Worm (Caenorhabditis elegans) whole organism, L1 larva: Measurements from ENCODE around the gene B0303.4.
A peak's percentile ranks its signal among the peaks of the same experiment; 100 is the strongest.

Experiments
- C04F5.9 ChIP-seq: sonication (generic microtip); optimal IDR thresholded peaks from 2 replicates; lab custom pipeline; 2016; ENCODE audit warnings: missing genetic modification characterization, missing compliant biosample characterization
- C16A3.4 ChIP-seq: fragments of 150-350 bp; optimal IDR thresholded peaks from 2 replicates; lab custom pipeline; 2014; ENCODE audit warnings: missing biosample characterization, missing genetic modification characterization
- C34B4.2 ChIP-seq: sonication (generic microtip); optimal IDR thresholded peaks from 2 replicates; lab custom pipeline; 2017; ENCODE audit warnings: mild to moderate bottlenecking, missing genetic modification characterization, missing compliant biosample characterization
- aha-1 ChIP-seq: fragments of 150-350 bp; optimal IDR thresholded peaks from 2 replicates; lab custom pipeline; 2014; ENCODE audit warnings: missing biosample characterization, missing genetic modification characterization
- alr-1 ChIP-seq: fragments of 200-800 bp; sonication (Bioruptor generic); optimal IDR thresholded peaks from 2 replicates; lab custom pipeline; 2018; ENCODE audit warnings: borderline replicate concordance, mild to moderate bottlenecking, missing genetic modification characterization, missing compliant biosample characterization
- ama-1 ChIP-seq: fragments of 150-350 bp; optimal IDR thresholded peaks from 2 replicates; lab custom pipeline; 2014
- blmp-1 ChIP-seq: fragments of 150-350 bp; optimal IDR thresholded peaks from 2 replicates; lab custom pipeline; 2014; ENCODE audit warnings: missing biosample characterization, missing genetic modification characterization
- ceh-63 ChIP-seq: fragments of 200-800 bp; sonication (Bioruptor generic); optimal IDR thresholded peaks from 2 replicates; lab custom pipeline; 2018; ENCODE audit warnings: mild to moderate bottlenecking, missing genetic modification characterization, missing compliant biosample characterization
- ceh-8 ChIP-seq: fragments of 200-800 bp; sonication (Bioruptor generic); optimal IDR thresholded peaks from 2 replicates; lab custom pipeline; 2018; ENCODE audit warnings: mild to moderate bottlenecking, missing genetic modification characterization, moderate library complexity, missing compliant biosample characterization
- ceh-82 ChIP-seq, 3 experiments: fragments of 150-350 bp in 1 of 3; sonication (generic microtip) in 2 of 3; optimal IDR thresholded peaks; 2 replicates each; lab custom pipeline; 2014 to 2017; ENCODE audit warnings: missing biosample characterization in 3 of 3, missing genetic modification characterization in 3 of 3
- ceh-90 ChIP-seq: sonication (generic microtip); optimal IDR thresholded peaks from 2 replicates; lab custom pipeline; 2016; ENCODE audit warnings: missing genetic modification characterization, missing compliant biosample characterization
- dpl-1 ChIP-seq, 3 experiments: fragments of 150-350 bp in 2 of 3; sonication (generic microtip) in 1 of 3; optimal IDR thresholded peaks; 2 replicates each; lab custom pipeline; 2014 to 2017; ENCODE audit warnings: missing biosample characterization in 3 of 3, missing genetic modification characterization in 3 of 3, missing genetic modification reagents in 3 of 3
- dsc-1 ChIP-seq: sonication (generic microtip); optimal IDR thresholded peaks from 2 replicates; lab custom pipeline; 2016; ENCODE audit warnings: mild to moderate bottlenecking, missing genetic modification characterization, missing compliant biosample characterization
- efl-1 ChIP-seq, 4 experiments: fragments of 150-350 bp; optimal IDR thresholded peaks in 3 of 4; peaks in 1 of 4; 1 replicate in 1 of 4; 2 replicates in 3 of 4; lab custom pipeline; 2014; ENCODE audit warnings: missing biosample characterization in 2 of 4, missing genetic modification characterization in 2 of 4, missing genetic modification reagents in 2 of 4
- egl-13 ChIP-seq: sonication (generic microtip); optimal IDR thresholded peaks from 2 replicates; lab custom pipeline; 2016; ENCODE audit warnings: missing genotype, missing genetic modification reagents, missing genetic modification characterization, missing compliant biosample characterization
- elt-3 ChIP-seq, 6 experiments: fragments of 150-350 bp in 1 of 6; sonication (generic microtip); optimal IDR thresholded peaks; 2 replicates each; lab custom pipeline; 2017 to 2018; ENCODE audit warnings: missing biosample characterization in 6 of 6, missing genetic modification characterization in 6 of 6, inconsistent platforms in 1 of 6
- fkh-8 ChIP-seq: sonication (generic microtip); optimal IDR thresholded peaks from 2 replicates; lab custom pipeline; 2016; ENCODE audit warnings: mild to moderate bottlenecking, missing genetic modification characterization, missing compliant biosample characterization
- irx-1 ChIP-seq: sonication (generic microtip); optimal IDR thresholded peaks from 2 replicates; lab custom pipeline; 2016; ENCODE audit warnings: missing genetic modification characterization, missing compliant biosample characterization
- isw-1 ChIP-seq: fragments of 200-800 bp; sonication (Bioruptor generic); IDR thresholded peaks from 2 replicates; pipeline ENCODE4 v1.3.6; 2022; ENCODE audit warnings: missing genetic modification characterization, missing compliant biosample characterization
- jun-1 ChIP-seq: fragments of 150-350 bp; optimal IDR thresholded peaks from 2 replicates; lab custom pipeline; 2014; ENCODE audit warnings: missing biosample characterization, missing genetic modification reagents, missing genetic modification characterization
- lin-14 ChIP-seq: fragments of 200-800 bp; sonication (Bioruptor generic); optimal IDR thresholded peaks from 2 replicates; lab custom pipeline; 2018; ENCODE audit warnings: mild to moderate bottlenecking, missing genetic modification characterization, moderate library complexity, missing compliant biosample characterization
- lir-3 ChIP-seq: sonication (generic microtip); optimal IDR thresholded peaks from 2 replicates; lab custom pipeline; 2016; ENCODE audit warnings: mild to moderate bottlenecking, missing genetic modification characterization, moderate library complexity, missing compliant biosample characterization; ENCODE audit not compliant: poor library complexity
- mdl-1 ChIP-seq, 2 experiments: fragments of 150-350 bp; optimal IDR thresholded peaks; 2 replicates each; lab custom pipeline; 2014 to 2017; ENCODE audit warnings: missing biosample characterization in 2 of 2, missing genetic modification characterization in 2 of 2, inconsistent platforms in 1 of 2
- mep-1 ChIP-seq: fragments of 150-350 bp; optimal IDR thresholded peaks from 2 replicates; lab custom pipeline; 2014; ENCODE audit warnings: missing biosample characterization, missing genetic modification characterization
- nhr-11 ChIP-seq: fragments of 150-350 bp; optimal IDR thresholded peaks from 2 replicates; lab custom pipeline; 2014; ENCODE audit warnings: missing biosample characterization, missing genetic modification characterization
- nhr-12 ChIP-seq: sonication (generic microtip); optimal IDR thresholded peaks from 2 replicates; lab custom pipeline; 2017; ENCODE audit warnings: missing biosample characterization, missing genetic modification characterization
- nhr-19 ChIP-seq: fragments of 200-800 bp; sonication (Bioruptor generic); conservative IDR thresholded peaks from 2 replicates; pipeline ENCODE4 v1.3.6; 2022; ENCODE audit warnings: missing genetic modification characterization, missing compliant biosample characterization
- nhr-20 ChIP-seq: sonication (generic microtip); optimal IDR thresholded peaks from 2 replicates; lab custom pipeline; 2016; ENCODE audit warnings: mild to moderate bottlenecking, missing genetic modification characterization, missing compliant biosample characterization
- nhr-237 ChIP-seq: fragments of 150-350 bp; optimal IDR thresholded peaks from 2 replicates; lab custom pipeline; 2014; ENCODE audit warnings: missing biosample characterization, missing genetic modification characterization
- nhr-28 ChIP-seq: fragments of 150-350 bp; optimal IDR thresholded peaks from 2 replicates; lab custom pipeline; 2014; ENCODE audit warnings: missing biosample characterization, missing genetic modification characterization
- nhr-47 ChIP-seq: sonication (generic microtip); optimal IDR thresholded peaks from 2 replicates; lab custom pipeline; 2016; ENCODE audit warnings: mild to moderate bottlenecking, missing genetic modification characterization, moderate library complexity, missing compliant biosample characterization
- nhr-71 ChIP-seq: sonication (generic microtip); optimal IDR thresholded peaks from 2 replicates; lab custom pipeline; 2016; ENCODE audit warnings: mild to moderate bottlenecking, missing genetic modification characterization, moderate library complexity, missing compliant biosample characterization
- nhr-77 ChIP-seq: fragments of 150-350 bp; optimal IDR thresholded peaks from 2 replicates; lab custom pipeline; 2014; ENCODE audit warnings: missing biosample characterization, missing genetic modification characterization
- nhr-84 ChIP-seq: sonication (generic microtip); optimal IDR thresholded peaks from 2 replicates; lab custom pipeline; 2017; ENCODE audit warnings: missing biosample characterization, missing genetic modification characterization
- nhr-85 ChIP-seq: sonication (generic microtip); peaks from one replicate; lab custom pipeline; 2016; ENCODE audit warnings: missing genetic modification characterization, inconsistent platforms, missing compliant biosample characterization
- pax-3 ChIP-seq: fragments of 200-800 bp; sonication (Bioruptor generic); optimal IDR thresholded peaks from 2 replicates; lab custom pipeline; 2018; ENCODE audit warnings: mild to moderate bottlenecking, missing genetic modification characterization, moderate library complexity, missing compliant biosample characterization
- rnt-1 ChIP-seq: sonication (generic microtip); optimal IDR thresholded peaks from 2 replicates; lab custom pipeline; 2016; ENCODE audit warnings: mild to moderate bottlenecking, missing genetic modification characterization, moderate library complexity, missing compliant biosample characterization
- skn-1 ChIP-seq: fragments of 150-350 bp; optimal IDR thresholded peaks from 2 replicates; lab custom pipeline; 2014; ENCODE audit warnings: missing biosample characterization, missing genetic modification characterization
- snpc-4 ChIP-seq: fragments of 150-350 bp; optimal IDR thresholded peaks from 2 replicates; lab custom pipeline; 2014; ENCODE audit warnings: missing biosample characterization, missing genetic modification characterization
- snu-23 ChIP-seq: sonication (generic microtip); optimal IDR thresholded peaks from 2 replicates; lab custom pipeline; 2016; ENCODE audit warnings: missing genetic modification characterization, missing compliant biosample characterization
- sox-4 ChIP-seq: sonication (generic microtip); optimal IDR thresholded peaks from 2 replicates; lab custom pipeline; 2016; ENCODE audit warnings: missing genetic modification characterization, missing compliant biosample characterization
- sptf-1 ChIP-seq: fragments of 150-350 bp; optimal IDR thresholded peaks from 2 replicates; lab custom pipeline; 2014; ENCODE audit warnings: missing biosample characterization, missing genetic modification characterization
- swsn-7 ChIP-seq: sonication (generic microtip); optimal IDR thresholded peaks from 2 replicates; lab custom pipeline; 2016; ENCODE audit warnings: missing genetic modification characterization, missing compliant biosample characterization
- tbx-2 ChIP-seq: sonication (generic microtip); optimal IDR thresholded peaks from 2 replicates; lab custom pipeline; 2016; ENCODE audit warnings: missing genetic modification characterization, missing compliant biosample characterization
- tlp-1 ChIP-seq: fragments of 150-350 bp; optimal IDR thresholded peaks from 2 replicates; lab custom pipeline; 2014; ENCODE audit warnings: missing biosample characterization, missing genetic modification characterization
- unc-30 ChIP-seq: sonication (generic microtip); optimal IDR thresholded peaks from 2 replicates; lab custom pipeline; 2017; ENCODE audit warnings: missing biosample characterization, missing genetic modification characterization
- unc-62 ChIP-seq: fragments of 150-350 bp; optimal IDR thresholded peaks from 2 replicates; lab custom pipeline; 2014; ENCODE audit warnings: missing biosample characterization, missing genetic modification reagents, missing genetic modification characterization
- unc-98 ChIP-seq: fragments of 200-800 bp; sonication (Bioruptor generic); IDR thresholded peaks from 2 replicates; pipeline ENCODE4 v1.3.6; 2022; ENCODE audit warnings: missing genetic modification characterization, missing compliant biosample characterization
- vab-15 ChIP-seq: sonication (generic microtip); optimal IDR thresholded peaks from 2 replicates; lab custom pipeline; 2017; ENCODE audit warnings: missing genotype, mild to moderate bottlenecking, missing genetic modification characterization, missing compliant biosample characterization
- xbp-1 ChIP-seq: sonication (generic microtip); optimal IDR thresholded peaks from 2 replicates; lab custom pipeline; 2016; ENCODE audit warnings: missing genetic modification characterization, missing compliant biosample characterization
- zag-1 ChIP-seq: fragments of 150-350 bp; optimal IDR thresholded peaks from 2 replicates; lab custom pipeline; 2014; ENCODE audit warnings: missing biosample characterization, missing genetic modification characterization
- zip-4 ChIP-seq: fragments of 200-800 bp; sonication (Bioruptor generic); optimal IDR thresholded peaks from 2 replicates; lab custom pipeline; 2018; ENCODE audit warnings: mild to moderate bottlenecking, missing genetic modification characterization, moderate library complexity, missing compliant biosample characterization
- ztf-11 ChIP-seq, 2 experiments: sonication (generic microtip); optimal IDR thresholded peaks; 2 replicates each; lab custom pipeline; 2016 to 2017; ENCODE audit warnings: missing genetic modification characterization in 2 of 2, missing biosample characterization in 1 of 2, missing compliant biosample characterization in 1 of 2
- ztf-4 ChIP-seq: fragments of 150-350 bp; optimal IDR thresholded peaks from 2 replicates; lab custom pipeline; 2014; ENCODE audit warnings: missing biosample characterization, missing genetic modification characterization

Gene B0303.4

ce11 chrIII:8688438-8688946, 1.2 kb upstream of the B0303.4 start, which contains the start of gene hadb-1:
Gene hadb-1 (minus strand): TSS chrIII:8688488.
- no peak for TF ChIP-seq unc-62 (GFP tag; lab: Kevin White, UChicago)
- TF ChIP-seq dpl-1 (GFP tag; optimal IDR thresholded peaks at IDR 0.05; lab: Kevin White, UChicago): peak in 1 of 3 experiments; percentile 19
- TF ChIP-seq egl-13 (tag; lab: Kevin White, UChicago): no peak
- TF ChIP-seq dsc-1 (tag; lab: Kevin White, UChicago): no peak
- TF ChIP-seq aha-1 (tag; lab: Kevin White, UChicago): no peak
- TF ChIP-seq xbp-1: no peak
- no peak for TF ChIP-seq efl-1 (optimal IDR thresholded peaks at IDR 0.05; lab: Kevin White, UChicago)
- peak in 1 of 2 experiments; percentile 53 for TF ChIP-seq efl-1 (GFP tag; optimal IDR thresholded peaks at IDR 0.05 in 1 of 2; lab: Kevin White, UChicago)
- TF ChIP-seq unc-98 (GFP tag; lab: Robert Waterston, UW): no peak
- TF ChIP-seq alr-1: no peak
- no peak for TF ChIP-seq ceh-82 (tag; optimal IDR thresholded peaks at IDR 0.05; lab: Kevin White, UChicago)
- TF ChIP-seq C04F5.9 (tag; lab: Kevin White, UChicago): no peak
- no peak for TF ChIP-seq swsn-7 (tag; lab: Kevin White, UChicago)
- peak in 1 of 6 experiments; percentile 66 for TF ChIP-seq elt-3 (tag; optimal IDR thresholded peaks at IDR 0.05; lab: Kevin White, UChicago)
- TF ChIP-seq nhr-28 (tag; lab: Kevin White, UChicago): no peak
- no peak for TF ChIP-seq nhr-84 (tag; lab: Kevin White, UChicago)
- no peak for TF ChIP-seq nhr-47 (tag; lab: Kevin White, UChicago)
- no peak for TF ChIP-seq sptf-1 (tag; lab: Kevin White, UChicago)
- no peak for TF ChIP-seq nhr-77 (tag; lab: Kevin White, UChicago)
- no peak for TF ChIP-seq snpc-4 (tag; lab: Kevin White, UChicago)
- TF ChIP-seq zip-4 (GFP tag; lab: Kevin White, UChicago): no peak
- TF ChIP-seq nhr-237 (tag; lab: Kevin White, UChicago): no peak
- peak; percentile 31 for TF ChIP-seq blmp-1
- TF ChIP-seq unc-30 (tag; lab: Kevin White, UChicago): no peak
- no peak for TF ChIP-seq sox-4 (tag; lab: Kevin White, UChicago)
- no peak for TF ChIP-seq isw-1
- TF ChIP-seq skn-1: no peak
- no peak for TF ChIP-seq irx-1
- no peak for TF ChIP-seq ceh-8 (GFP tag; lab: Kevin White, UChicago)
- TF ChIP-seq nhr-11: no peak
- no peak for TF ChIP-seq nhr-19 (GFP tag; lab: Robert Waterston, UW)
- TF ChIP-seq fkh-8: no peak
- TF ChIP-seq pax-3: no peak
- TF ChIP-seq nhr-85 (tag; lab: Kevin White, UChicago): peak; percentile 49
- TF ChIP-seq jun-1 (tag; lab: Kevin White, UChicago): no peak
- TF ChIP-seq tbx-2 (tag; lab: Kevin White, UChicago): no peak
- TF ChIP-seq ceh-90 (tag; lab: Kevin White, UChicago): no peak
- no peak for TF ChIP-seq rnt-1
- peak in 1 of 2 experiments; percentile 1 for TF ChIP-seq mdl-1 (tag; optimal IDR thresholded peaks at IDR 0.05; lab: Kevin White, UChicago)
- TF ChIP-seq zag-1 (tag; lab: Kevin White, UChicago): no peak
- TF ChIP-seq vab-15 (tag; lab: Kevin White, UChicago): no peak
- TF ChIP-seq mep-1 (tag; lab: Kevin White, UChicago): peak; percentile 4
- peak; percentile 81 for TF ChIP-seq lin-14 (GFP tag; lab: Kevin White, UChicago)
- no peak for TF ChIP-seq lir-3
- TF ChIP-seq nhr-71 (tag; lab: Kevin White, UChicago): peak; percentile 38
- TF ChIP-seq snu-23 (GFP tag; lab: Kevin White, UChicago): peak; percentile 34
- TF ChIP-seq ztf-4: no peak
- no peak for TF ChIP-seq nhr-12 (tag; lab: Kevin White, UChicago)
- no peak for TF ChIP-seq ama-1 (lab: Kevin White, UChicago)
- TF ChIP-seq ceh-63 (GFP tag; lab: Kevin White, UChicago): no peak
- TF ChIP-seq tlp-1 (tag; lab: Kevin White, UChicago): no peak
- peak; percentile 54 for TF ChIP-seq nhr-20
- no peak for TF ChIP-seq C16A3.4 (tag; lab: Kevin White, UChicago)
- no peak for TF ChIP-seq C34B4.2 (tag; lab: Kevin White, UChicago)
- no peak for TF ChIP-seq ztf-11 (tag; optimal IDR thresholded peaks at IDR 0.05; lab: Kevin White, UChicago)
